Fruit fly (Drosophila melanogaster) whole organism, wandering third instar larva: ENCODE results near the gene Nop56.

Experiments
- Dif ChIP-seq: fragments of 200-275, 200-300 bp; sonication (Bioruptor generic); optimal IDR thresholded peaks from 2 replicates; lab custom pipeline; 2018; ENCODE audit warnings: missing biosample characterization, missing genetic modification characterization; ENCODE audit not compliant: partially characterized antibody
- GATAd ChIP-seq: sonication (Bioruptor generic); optimal IDR thresholded peaks from 2 replicates; lab custom pipeline; 2016; ENCODE audit warnings: missing biosample characterization, missing genetic modification characterization
- lola ChIP-seq: fragments of >200 bp; optimal IDR thresholded peaks from 2 replicates; lab custom pipeline; 2017; ENCODE audit warnings: missing biosample characterization, missing genetic modification characterization
- usp ChIP-seq: fragments of >200 bp; optimal IDR thresholded peaks from 2 replicates; lab custom pipeline; 2017; ENCODE audit warnings: missing biosample characterization, missing genetic modification characterization

DNA sequence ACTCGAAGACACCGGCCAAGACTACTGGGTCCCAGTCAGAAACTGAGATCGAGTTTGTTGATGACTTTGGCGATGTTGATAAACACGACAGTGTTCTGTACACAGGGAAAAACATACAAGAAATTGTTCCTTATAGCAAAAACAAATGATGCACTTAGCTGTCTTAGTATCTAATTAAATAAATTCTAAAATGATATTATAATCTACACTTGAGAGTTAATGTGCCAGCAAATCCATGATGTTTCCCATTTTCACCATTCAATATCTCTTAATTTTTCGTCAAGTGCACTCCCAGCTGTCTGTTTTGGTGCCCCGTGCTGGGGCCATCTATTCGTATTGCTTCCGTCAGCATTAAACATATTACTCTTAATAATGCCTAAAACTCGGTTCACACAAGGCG lies 20.6 kb downstream of the Nop56 start:
- TF ChIP-seq GATAd (no peak), usp (GFP tag; lab: Kevin White, UChicago) (no peak), Dif (GFP tag; lab: Kevin White, UChicago) (no peak), lola (GFP tag; lab: Kevin White, UChicago) (no peak)
